Worm (Caenorhabditis elegans): ENCODE results near the gene atat-2.

DNA sequence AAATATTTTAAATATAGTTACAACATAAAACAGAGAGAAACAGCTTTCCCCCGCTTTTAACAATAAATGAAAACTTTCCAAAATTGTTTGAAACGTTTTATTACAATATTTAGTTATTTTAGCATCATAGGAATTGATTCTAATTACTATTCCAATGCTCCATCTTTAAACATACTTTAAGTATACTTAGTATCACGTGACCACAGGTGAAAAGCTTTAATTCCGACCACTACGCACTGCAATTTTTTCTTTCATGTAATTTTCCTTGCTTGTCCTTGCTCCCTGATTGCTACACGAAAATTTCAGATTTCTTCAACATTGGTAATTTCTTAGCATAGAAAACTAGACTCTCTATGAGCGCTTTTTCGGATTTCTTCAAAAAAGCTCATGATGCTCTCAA lies 48.1 kb downstream of the atat-2 start, which contains the start of gene tbc-16:
- no peak for TF ChIP-seq him-1 (tag; optimal IDR thresholded peaks at IDR 0.05)
- no peak for TF ChIP-seq W03F9.2 (tag; optimal IDR thresholded peaks at IDR 0.05)
- TF ChIP-seq dao-5 (tag; optimal IDR thresholded peaks at IDR 0.05) = no peak
